Fruit fly (Drosophila melanogaster) whole organism, embryonic: ENCODE measurements around the gene Pak.

Experiments
- ATbp ChIP-seq: fragments of 200-800 bp; sonication (Bioruptor generic); optimal IDR thresholded peaks from 2 replicates; lab custom pipeline; 2017; ENCODE audit warnings: missing biosample characterization, mild to moderate bottlenecking, missing genetic modification characterization, missing genetic modification reagents
- Antp ChIP-seq: fragments of 200-800 bp; sonication (Bioruptor generic); optimal IDR thresholded peaks from 3 replicates; lab custom pipeline; 2016; ENCODE audit warnings: missing biosample characterization, missing genetic modification characterization
- CG1024 ChIP-seq: fragments of 200-800 bp; sonication (Bioruptor generic); IDR thresholded peaks from 2 replicates; pipeline ENCODE4 v1.3.6; 2022; ENCODE audit warnings: missing biosample characterization, missing genetic modification characterization
- CG11723 ChIP-seq: fragments of 200-800 bp; sonication (Bioruptor generic); optimal IDR thresholded peaks from 2 replicates; lab custom pipeline; 2017; ENCODE audit warnings: missing biosample characterization, mild to moderate bottlenecking, missing genetic modification characterization
- CG12391 ChIP-seq: fragments of 200-800 bp; sonication (Bioruptor generic); optimal IDR thresholded peaks from 3 replicates; lab custom pipeline; 2018; ENCODE audit warnings: missing biosample characterization, mild to moderate bottlenecking, missing genetic modification characterization, moderate library complexity
- CG12744 ChIP-seq: fragments of 200-800 bp; sonication (Bioruptor generic); optimal IDR thresholded peaks from 2 replicates; lab custom pipeline; 2016; ENCODE audit warnings: missing biosample characterization, missing genetic modification characterization
- CG12769 ChIP-seq: fragments of 200-800 bp; sonication (Bioruptor generic); optimal IDR thresholded peaks from 2 replicates; lab custom pipeline; 2019; ENCODE audit warnings: missing biosample characterization, mild to moderate bottlenecking, missing genetic modification characterization, moderate library complexity
- CG13123 ChIP-seq: fragments of 200-800 bp; sonication (Bioruptor generic); optimal IDR thresholded peaks from 2 replicates; lab custom pipeline; 2016; ENCODE audit warnings: missing biosample characterization, missing genetic modification characterization
- CG13296 ChIP-seq: fragments of 200-800 bp; sonication (Bioruptor generic); optimal IDR thresholded peaks from 3 replicates; lab custom pipeline; 2018; ENCODE audit warnings: missing biosample characterization, mild to moderate bottlenecking, missing genetic modification characterization
- CG1832 ChIP-seq: fragments of 200-800 bp; sonication (Bioruptor generic); optimal IDR thresholded peaks from 2 replicates; lab custom pipeline; 2017; ENCODE audit warnings: missing biosample characterization, mild to moderate bottlenecking, missing genetic modification characterization, inconsistent platforms
- CG2889 ChIP-seq: fragments of 200-800 bp; sonication (Bioruptor generic); IDR thresholded peaks from 3 replicates; pipeline ENCODE4 v1.3.6; 2022; ENCODE audit warnings: missing biosample characterization, missing genetic modification characterization
- CG34376 ChIP-seq: fragments of 200-800 bp; sonication (Bioruptor generic); optimal IDR thresholded peaks from 2 replicates; lab custom pipeline; 2018; ENCODE audit warnings: missing biosample characterization, mild to moderate bottlenecking, missing genetic modification characterization
- CG34422 ChIP-seq: fragments of 200-800 bp; sonication (Bioruptor generic); IDR thresholded peaks from 3 replicates; pipeline ENCODE4 v1.3.6; 2022; ENCODE audit warnings: missing biosample characterization, missing genetic modification characterization
- CG6813 ChIP-seq: fragments of 200-800 bp; sonication (Bioruptor generic); optimal IDR thresholded peaks from 2 replicates; lab custom pipeline; 2017; ENCODE audit warnings: missing biosample characterization, missing genetic modification characterization, mild to moderate bottlenecking, moderate library complexity, missing genetic modification reagents
- CG9215 ChIP-seq: fragments of 200-800 bp; sonication (Bioruptor generic); IDR thresholded peaks from 2 replicates; pipeline ENCODE4 v1.3.6; 2022; ENCODE audit warnings: missing biosample characterization, missing genetic modification characterization
- CG9797 ChIP-seq: fragments of 200-800 bp; sonication (Bioruptor generic); optimal IDR thresholded peaks from 3 replicates; lab custom pipeline; 2018; ENCODE audit warnings: missing biosample characterization, mild to moderate bottlenecking, missing genetic modification characterization
- Camta ChIP-seq: fragments of 200-800 bp; sonication (Bioruptor generic); optimal IDR thresholded peaks from 2 replicates; lab custom pipeline; 2016; ENCODE audit warnings: missing biosample characterization, missing genetic modification characterization
- D19A ChIP-seq: fragments of 200-800 bp; optimal IDR thresholded peaks from 3 replicates; lab custom pipeline; 2019; ENCODE audit warnings: missing biosample characterization, mild to moderate bottlenecking, missing genetic modification characterization, moderate library complexity
- D19B ChIP-seq: fragments of 200-800 bp; sonication (Bioruptor generic); optimal IDR thresholded peaks from 2 replicates; lab custom pipeline; 2017; ENCODE audit warnings: missing biosample characterization, mild to moderate bottlenecking, missing genetic modification characterization
- Drgx ChIP-seq: fragments of 200-800 bp; sonication (Bioruptor generic); IDR thresholded peaks from 2 replicates; pipeline ENCODE4 v1.3.6; 2022; ENCODE audit warnings: missing biosample characterization, missing genetic modification characterization
- Ets65A ChIP-seq: fragments of 200-800 bp; sonication (Bioruptor generic); peaks from one replicate; lab custom pipeline; 2016; ENCODE audit warnings: missing biosample characterization, missing genetic modification characterization
- Hr78 ChIP-seq, 2 experiments: fragments of 200-800 bp in 1 of 2; fragments of >200 bp in 1 of 2; sonication (Bioruptor generic) in 1 of 2; optimal IDR thresholded peaks; 2 replicates each; lab custom pipeline; 2017 to 2019; ENCODE audit warnings: missing biosample characterization in 2 of 2, missing genetic modification characterization in 2 of 2, mild to moderate bottlenecking in 1 of 2, moderate library complexity in 1 of 2
- Med ChIP-seq: fragments of 200-800 bp; sonication (Bioruptor generic); peaks from one replicate; lab custom pipeline; 2016; ENCODE audit warnings: missing biosample characterization, missing genetic modification characterization, mild to moderate bottlenecking, inconsistent platforms, moderate library complexity
- TFAM ChIP-seq: fragments of 200-800 bp; sonication (Bioruptor generic); optimal IDR thresholded peaks from 2 replicates; lab custom pipeline; 2017; ENCODE audit warnings: missing biosample characterization, missing genetic modification characterization, inconsistent platforms
- Trl ChIP-seq, 3 experiments: fragments of >200 bp in 2 of 3; fragments of 200-800 bp in 1 of 3; sonication (Bioruptor generic) in 1 of 3; optimal IDR thresholded peaks; 2 replicates in 1 of 3; 3 replicates in 2 of 3; lab custom pipeline; 2016 to 2017; ENCODE audit warnings: missing biosample characterization in 1 of 3, missing genetic modification characterization in 1 of 3
- abd-A ChIP-seq: fragments of 200-800 bp; sonication (Bioruptor generic); optimal IDR thresholded peaks from 3 replicates; lab custom pipeline; 2019; ENCODE audit warnings: missing biosample characterization, mild to moderate bottlenecking, missing genetic modification characterization, moderate library complexity
- ap ChIP-seq: fragments of 200-800 bp; sonication (Bioruptor generic); IDR thresholded peaks from 2 replicates; pipeline ENCODE4 v1.3.6; 2022; ENCODE audit warnings: missing biosample characterization, missing genetic modification characterization
- cas ChIP-seq: fragments of 200-800 bp; sonication (Bioruptor generic); IDR thresholded peaks from 2 replicates; pipeline ENCODE4 v1.3.6; 2022; ENCODE audit warnings: missing biosample characterization, missing genetic modification characterization
- cg ChIP-seq: fragments of 200-800 bp; sonication (Bioruptor generic); optimal IDR thresholded peaks from 3 replicates; lab custom pipeline; 2019; ENCODE audit warnings: missing biosample characterization, mild to moderate bottlenecking, missing genetic modification characterization, moderate library complexity
- chif ChIP-seq, 2 experiments: fragments of 200-800 bp; sonication (Bioruptor generic); optimal IDR thresholded peaks; 3 replicates each; lab custom pipeline; 2016; ENCODE audit warnings: missing biosample characterization in 2 of 2, missing genetic modification characterization in 2 of 2
- crol ChIP-seq: fragments of 200-800 bp; sonication (Bioruptor generic); IDR thresholded peaks from 2 replicates; pipeline ENCODE4 v1.3.6; 2022; ENCODE audit warnings: missing biosample characterization, missing genetic modification characterization
- dimm ChIP-seq: fragments of 200-800 bp; sonication (Bioruptor generic); IDR thresholded peaks from 2 replicates; pipeline ENCODE4 v1.3.6; 2022; ENCODE audit warnings: missing biosample characterization, missing genetic modification characterization
- en ChIP-seq: fragments of 200-800 bp; sonication (Bioruptor generic); optimal IDR thresholded peaks from 2 replicates; lab custom pipeline; 2016; ENCODE audit warnings: missing biosample characterization, missing genetic modification characterization
- hbn ChIP-seq: fragments of 200-800 bp; sonication (Bioruptor generic); IDR thresholded peaks from 2 replicates; pipeline ENCODE4 v1.3.6; 2022; ENCODE audit warnings: missing biosample characterization, missing genetic modification characterization; ENCODE audit not compliant: partially characterized antibody
- hth ChIP-seq: fragments of >200 bp; optimal IDR thresholded peaks from 2 replicates; lab custom pipeline; 2017; ENCODE audit warnings: inconsistent platforms
- kni ChIP-seq: fragments of 200-800 bp; sonication (Bioruptor generic); optimal IDR thresholded peaks from 3 replicates; lab custom pipeline; 2017; ENCODE audit warnings: mild to moderate bottlenecking, missing biosample characterization, missing genetic modification reagents, missing genetic modification characterization
- lab ChIP-seq: fragments of 200-800 bp; sonication (Bioruptor generic); optimal IDR thresholded peaks from 3 replicates; lab custom pipeline; 2017; ENCODE audit warnings: missing biosample characterization, missing genetic modification characterization, mild to moderate bottlenecking, moderate library complexity, missing genetic modification reagents
- nom ChIP-seq: fragments of 200-800 bp; sonication (Bioruptor generic); optimal IDR thresholded peaks from 2 replicates; lab custom pipeline; 2017; ENCODE audit warnings: missing biosample characterization, missing genetic modification characterization, mild to moderate bottlenecking, moderate library complexity, missing genetic modification reagents
- odd ChIP-seq: fragments of 200-800 bp; sonication (Bioruptor generic); optimal IDR thresholded peaks from 2 replicates; lab custom pipeline; 2017; ENCODE audit warnings: missing biosample characterization, mild to moderate bottlenecking, missing genetic modification characterization
- pfk ChIP-seq: fragments of 200-800 bp; sonication (Bioruptor generic); optimal IDR thresholded peaks from 2 replicates; lab custom pipeline; 2018; ENCODE audit warnings: missing biosample characterization, mild to moderate bottlenecking, missing genetic modification characterization, moderate library complexity
- pnt ChIP-seq: fragments of 200-800 bp; sonication (Bioruptor generic); optimal IDR thresholded peaks from 3 replicates; lab custom pipeline; 2016; ENCODE audit warnings: missing biosample characterization, missing genetic modification characterization
- pros ChIP-seq: fragments of 200-800 bp; sonication (Bioruptor generic); optimal IDR thresholded peaks from 3 replicates; lab custom pipeline; 2019; ENCODE audit warnings: missing biosample characterization, mild to moderate bottlenecking, missing genetic modification characterization, moderate library complexity
- sd ChIP-seq: fragments of 200-800 bp; sonication (Bioruptor generic); optimal IDR thresholded peaks from 3 replicates; lab custom pipeline; 2018; ENCODE audit warnings: missing biosample characterization, mild to moderate bottlenecking, missing genetic modification characterization, moderate library complexity
- slou ChIP-seq: fragments of 200-800 bp; sonication (Bioruptor generic); optimal IDR thresholded peaks from 3 replicates; lab custom pipeline; 2016; ENCODE audit warnings: missing biosample characterization, missing genetic modification characterization
- sr ChIP-seq: fragments of 200-800 bp; sonication (Bioruptor generic); IDR thresholded peaks from 3 replicates; pipeline ENCODE4 v1.3.6; 2022; ENCODE audit warnings: missing biosample characterization, missing genetic modification characterization
- sug ChIP-seq: fragments of 200-800 bp; optimal IDR thresholded peaks from 2 replicates; lab custom pipeline; 2019; ENCODE audit warnings: missing biosample characterization, mild to moderate bottlenecking, missing genetic modification characterization, moderate library complexity
- toy ChIP-seq: fragments of 200-800 bp; sonication (Bioruptor generic); IDR thresholded peaks from 2 replicates; pipeline ENCODE4 v1.3.6; 2022; ENCODE audit warnings: missing biosample characterization, missing genetic modification characterization
- zen ChIP-seq: fragments of 200-800 bp; sonication (Bioruptor generic); optimal IDR thresholded peaks from 3 replicates; lab custom pipeline; 2018; ENCODE audit warnings: missing biosample characterization, mild to moderate bottlenecking, missing genetic modification characterization, moderate library complexity

Gene Pak

dm6 chr3R:6388414-6388830 is 37.7 kb downstream of the Pak start (continued):
- TF ChIP-seq CG11723 (GFP tag; lab: Kevin White, UChicago) (no peak), abd-A (no peak), hth (no peak), lab (GFP tag; lab: Kevin White, UChicago) (no peak), CG34422 (no peak)

- TF ChIP-seq cg (GFP tag; lab: Kevin White, UChicago) (peak; percentile 7), CG1024 (GFP tag; lab: Robert Waterston, UW) (no peak), crol (GFP tag; lab: Robert Waterston, UW) (0 out of 2 replicates have a peak, but pooled peaks have one; percentile 6), CG34376 (peak; percentile 6), nom (GFP tag; lab: Kevin White, UChicago) (peak; percentile 15), CG13123 (GFP tag; lab: Kevin White, UChicago) (no peak), pros (GFP tag; lab: Kevin White, UChicago) (peak; percentile 30), Med (GFP tag; lab: Kevin White, UChicago) (peak; percentile 16), CG12769 (peak; percentile 44), Ets65A (GFP tag; lab: Kevin White, UChicago) (peak; percentile 76), sd (tag; lab: Kevin White, UChicago) (peak; percentile 97), en (no peak)
Measured at dm6 chr3R:6393515-6394246, 43.0 kb downstream of the Pak start.

DNA sequence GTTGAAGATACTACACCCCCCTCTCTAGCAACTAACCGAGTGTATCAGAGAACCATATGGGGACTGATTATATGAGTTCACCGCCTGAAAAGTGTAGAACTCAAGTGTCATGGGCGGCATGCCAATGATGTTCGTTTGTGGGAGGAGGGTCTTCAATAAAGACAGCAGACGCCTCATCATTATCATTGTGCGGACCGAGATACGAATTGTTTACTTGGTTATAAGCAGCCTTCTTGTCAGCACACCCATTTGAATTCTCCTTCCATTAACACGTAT is 43.5 kb downstream of the Pak start:
- TF ChIP-seq Drgx (GFP tag; lab: Robert Waterston, UW): no peak
- no peak for TF ChIP-seq zen (tag; lab: Kevin White, UChicago)
- no peak for TF ChIP-seq odd (GFP tag; lab: Kevin White, UChicago)
- TF ChIP-seq hbn (GFP tag; lab: Robert Waterston, UW): no peak
- no peak for TF ChIP-seq cas
- no peak for TF ChIP-seq CG13296 (GFP tag; lab: Kevin White, UChicago)
- TF ChIP-seq Camta (GFP tag; lab: Kevin White, UChicago): no peak
- no peak for TF ChIP-seq ap (GFP tag; lab: Robert Waterston, UW)
- no peak for TF ChIP-seq kni (GFP tag; lab: Kevin White, UChicago)
- no peak for TF ChIP-seq slou
- TF ChIP-seq Trl (optimal IDR thresholded peaks at IDR 0.05; lab: Kevin White, UChicago): no peak
- TF ChIP-seq Trl (GFP tag; optimal IDR thresholded peaks at IDR 0.05; lab: Kevin White, UChicago): no peak
- no peak for TF ChIP-seq ATbp (GFP tag; lab: Kevin White, UChicago)
- TF ChIP-seq CG12744 (GFP tag; lab: Kevin White, UChicago): no peak
- TF ChIP-seq chif (GFP tag; optimal IDR thresholded peaks at IDR 0.05; lab: Kevin White, UChicago): no peak
- peak; percentile 49 for TF ChIP-seq sug
- no peak for TF ChIP-seq Ets65A (GFP tag; lab: Kevin White, UChicago)
- no peak for TF ChIP-seq CG12769
- no peak for TF ChIP-seq CG9797 (GFP tag; lab: Kevin White, UChicago)
- TF ChIP-seq TFAM (GFP tag; lab: Kevin White, UChicago): no peak
- TF ChIP-seq pfk (GFP tag; lab: Kevin White, UChicago): no peak
- peak; percentile 25 for TF ChIP-seq D19A
- no peak for TF ChIP-seq dimm
- TF ChIP-seq CG1832: no peak
- TF ChIP-seq CG12391: no peak
- TF ChIP-seq CG6813 (GFP tag; lab: Kevin White, UChicago): no peak
- no peak for TF ChIP-seq Antp (GFP tag; lab: Kevin White, UChicago)
- no peak for TF ChIP-seq CG9215 (GFP tag; lab: Robert Waterston, UW)
- no peak for TF ChIP-seq pnt (GFP tag; lab: Kevin White, UChicago)
- TF ChIP-seq D19B: no peak
- TF ChIP-seq CG2889: no peak
- no peak for TF ChIP-seq sr
- TF ChIP-seq Hr78 (GFP tag; optimal IDR thresholded peaks at IDR 0.05; lab: Kevin White, UChicago): peak in 1 of 2 experiments; percentile 71
- no peak for TF ChIP-seq toy (GFP tag; lab: Robert Waterston, UW)
